Fruit fly (Drosophila melanogaster) whole organism, adult: ENCODE measurements around the gene fend.

Source experiments
- CG12768 ChIP-seq: fragments of 200-800 bp; sonication (Bioruptor generic); optimal IDR thresholded peaks from 2 replicates; lab custom pipeline; 2017; ENCODE audit warnings: missing biosample characterization, missing genetic modification characterization, mild to moderate bottlenecking, moderate library complexity, missing genetic modification reagents
- Mnt ChIP-seq: fragments of 200-800 bp; sonication (Bioruptor generic); optimal IDR thresholded peaks from 2 replicates; lab custom pipeline; 2016; ENCODE audit warnings: missing biosample characterization, mild to moderate bottlenecking, missing genetic modification characterization
- bab1 ChIP-seq: fragments of 200-800 bp; sonication (Bioruptor generic); optimal IDR thresholded peaks from 3 replicates; lab custom pipeline; 2019; ENCODE audit warnings: missing biosample characterization, mild to moderate bottlenecking, missing genetic modification characterization, moderate library complexity
- cnc ChIP-seq, 2 experiments: fragments of >200 bp; optimal IDR thresholded peaks; 2 replicates each; lab custom pipeline; 2017
- kay ChIP-seq: fragments of 200-800 bp; sonication (Bioruptor generic); peaks from one replicate; lab custom pipeline; 2016; ENCODE audit warnings: missing biosample characterization, missing genetic modification characterization, borderline replicate concordance
- ovo ChIP-seq: fragments of 200-800 bp; sonication (Bioruptor generic); optimal IDR thresholded peaks from 2 replicates; lab custom pipeline; 2016; ENCODE audit warnings: missing biosample characterization, missing genetic modification characterization
- tj ChIP-seq: fragments of 200-800 bp; sonication (Bioruptor generic); optimal IDR thresholded peaks from 3 replicates; lab custom pipeline; 2017; ENCODE audit warnings: missing biosample characterization, mild to moderate bottlenecking, missing genetic modification characterization, moderate library complexity

dm6 chrX:9085726-9086125 is 49.2 kb downstream of the fend start, which contains the start of gene CG32708:
- TF ChIP-seq ovo (GFP tag; lab: Kevin White, UChicago) = no peak
- TF ChIP-seq kay = no peak
- TF ChIP-seq CG12768 = no peak
- no peak for TF ChIP-seq tj (GFP tag; lab: Kevin White, UChicago)
- TF ChIP-seq bab1 (GFP tag; lab: Kevin White, UChicago) = peak; percentile 66
- TF ChIP-seq Mnt (GFP tag; lab: Kevin White, UChicago) = peak; percentile 43
- TF ChIP-seq cnc (optimal IDR thresholded peaks at IDR 0.05; lab: Kevin White, UChicago) = no peak
